Worm (Caenorhabditis elegans) whole organism, L4/young adult: ENCODE results near the gene EGAP2.2.

Experiments used
- W03F9.2 ChIP-seq: fragments of 150-350 bp; optimal IDR thresholded peaks from 2 replicates; lab custom pipeline; 2014; ENCODE audit warnings: missing biosample characterization, missing genetic modification characterization
- dao-5 ChIP-seq: sonication (generic microtip); optimal IDR thresholded peaks from 2 replicates; lab custom pipeline; 2016; ENCODE audit warnings: missing genotype, missing genetic modification characterization, moderate library complexity, missing compliant biosample characterization
- him-1 ChIP-seq: sonication (generic microtip); optimal IDR thresholded peaks from 2 replicates; lab custom pipeline; 2016; ENCODE audit warnings: missing genotype, missing genetic modification reagents, missing genetic modification characterization, missing compliant biosample characterization

Gene EGAP2.2

DNA sequence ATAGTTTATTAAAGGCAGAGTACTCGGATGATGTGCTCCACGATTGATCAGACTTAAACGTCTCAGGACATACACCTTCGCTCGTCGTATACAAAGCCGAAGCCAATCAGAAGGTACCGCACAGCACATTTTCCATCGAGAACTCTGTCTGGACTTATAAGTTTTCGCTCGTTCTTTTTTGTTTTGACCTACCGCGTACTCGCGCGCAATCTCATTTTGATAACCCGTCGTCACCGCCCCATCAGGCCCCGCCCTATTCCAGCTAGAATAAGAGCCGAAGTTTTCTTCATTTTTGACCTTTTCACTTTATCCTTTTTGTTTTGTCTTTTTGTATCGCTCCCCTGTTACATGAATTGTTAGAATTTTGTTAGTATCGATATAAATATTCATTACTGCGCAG is at the start of gene EGAP2.2:
Gene EGAP2.2 (plus strand): TSS at position 301 of the 400 bp plus-strand sequence.
- TF ChIP-seq him-1 (tag; lab: Kevin White, UChicago) = no peak
- no peak for TF ChIP-seq W03F9.2 (tag; lab: Kevin White, UChicago)
- TF ChIP-seq dao-5 (tag; lab: Kevin White, UChicago) = no peak

DNA sequence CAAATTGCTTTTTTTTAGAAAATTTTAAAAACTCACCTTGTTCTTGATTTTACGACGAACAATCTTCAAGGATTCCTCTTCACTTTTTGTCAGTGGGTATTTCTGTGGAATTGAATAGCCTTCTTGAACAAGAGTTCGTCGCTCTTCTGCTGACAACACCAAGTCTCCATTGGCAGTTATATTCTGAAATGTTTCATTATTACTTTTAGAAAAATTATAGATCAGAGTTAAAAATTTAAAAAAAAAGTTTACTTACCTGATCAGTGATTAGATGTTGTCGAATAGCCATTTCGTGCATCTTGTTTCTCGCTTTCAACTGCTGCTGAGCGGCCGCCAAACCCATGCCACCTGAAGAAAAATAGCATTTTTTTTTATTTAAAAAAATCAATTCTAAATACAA is 49.4 kb upstream of the EGAP2.2 start:
- TF ChIP-seq dao-5 (tag; lab: Kevin White, UChicago) (no peak), W03F9.2 (tag; lab: Kevin White, UChicago) (no peak), him-1 (tag; lab: Kevin White, UChicago) (no peak)

DNA sequence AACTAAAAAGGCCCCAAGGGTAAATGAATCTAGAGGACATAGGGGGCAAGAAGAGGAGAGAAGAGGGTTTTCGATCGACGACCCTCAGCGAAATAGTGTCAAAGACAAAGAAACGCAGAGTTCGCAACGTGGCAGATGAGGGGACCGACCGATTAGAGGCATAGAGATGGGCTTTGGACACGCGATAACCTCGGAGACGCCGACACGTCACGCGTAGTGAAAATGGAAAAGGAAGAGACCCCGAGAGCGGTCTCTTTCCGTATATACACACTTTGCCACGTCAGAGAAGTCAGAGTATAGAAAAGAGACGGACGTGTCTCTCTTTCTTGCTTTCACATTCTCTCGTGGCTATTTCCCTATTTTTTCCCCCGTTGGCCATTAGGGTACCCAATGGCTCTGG is 48.2 kb upstream of the EGAP2.2 start:
- TF ChIP-seq him-1 (tag; lab: Kevin White, UChicago) (peak; percentile 44), dao-5 (tag; lab: Kevin White, UChicago) (no peak), W03F9.2 (tag; lab: Kevin White, UChicago) (no peak)

DNA sequence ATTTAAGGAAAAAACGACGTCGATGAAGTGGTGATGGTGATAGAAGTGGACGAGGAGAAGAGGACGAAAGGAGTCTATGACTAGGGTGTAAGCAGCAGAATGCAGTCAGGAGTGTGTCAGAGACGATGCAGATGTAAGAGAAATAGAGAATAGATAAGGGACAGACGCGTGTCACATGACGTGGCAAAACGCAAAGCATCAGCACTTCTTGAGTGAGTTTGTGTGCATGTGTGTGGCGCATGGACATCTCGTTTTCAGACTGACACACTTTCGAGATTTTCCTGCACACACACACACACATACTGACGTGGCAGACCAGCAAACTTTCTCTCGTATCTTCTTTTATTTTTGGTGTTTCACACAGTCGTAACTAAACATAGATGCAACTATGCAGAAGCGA is 47.2 kb upstream of the EGAP2.2 start:
- TF ChIP-seq W03F9.2 (tag; lab: Kevin White, UChicago) = peak; percentile 22
- peak; percentile 10 for TF ChIP-seq dao-5 (tag; lab: Kevin White, UChicago)
- no peak for TF ChIP-seq him-1 (tag; lab: Kevin White, UChicago)

ce11 chrII:5183207-5183606 is 46.5 kb upstream of the EGAP2.2 start:
- TF ChIP-seq dao-5 (tag; lab: Kevin White, UChicago) (no peak), him-1 (tag; lab: Kevin White, UChicago) (no peak), W03F9.2 (tag; lab: Kevin White, UChicago) (no peak)

- no peak for TF ChIP-seq him-1 (tag; lab: Kevin White, UChicago)
- no peak for TF ChIP-seq dao-5 (tag; lab: Kevin White, UChicago)
- TF ChIP-seq W03F9.2 (tag; lab: Kevin White, UChicago) = no peak
Observed at ce11 chrII:5184661-5185545, 44.8 kb upstream of the EGAP2.2 start.

DNA sequence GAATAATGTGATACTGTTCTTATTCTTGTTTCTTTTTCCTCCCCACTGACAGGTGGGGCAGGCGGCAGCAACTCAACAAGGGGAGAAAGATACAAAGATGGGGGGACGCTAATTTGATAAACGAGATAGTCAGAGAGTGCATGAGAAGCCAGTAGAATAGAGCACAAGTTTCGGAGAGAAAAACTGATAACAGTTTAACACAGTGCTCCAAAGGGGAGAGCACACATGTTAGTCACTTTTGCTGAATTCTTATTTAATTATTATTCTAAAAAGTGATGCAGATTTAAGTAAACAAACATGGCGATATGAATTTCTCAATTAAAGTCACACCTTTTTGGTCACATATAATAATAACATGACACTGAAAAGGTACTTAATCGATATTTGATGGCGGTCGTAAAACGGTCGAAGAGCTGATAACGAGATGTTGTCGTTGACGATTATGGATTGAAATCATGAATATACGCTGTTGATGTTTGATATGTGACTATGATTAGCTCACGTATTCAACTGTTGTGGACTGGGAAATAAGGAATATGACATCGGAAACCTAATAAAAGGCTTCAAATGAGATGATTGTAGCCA is 43.6 kb upstream of the EGAP2.2 start:
- TF ChIP-seq W03F9.2 (tag; lab: Kevin White, UChicago) (no peak), dao-5 (tag; lab: Kevin White, UChicago) (no peak), him-1 (tag; lab: Kevin White, UChicago) (no peak)

- TF ChIP-seq W03F9.2 (tag; lab: Kevin White, UChicago) = no peak
Observed at ce11 chrII:5186870-5187269, 42.8 kb upstream of the EGAP2.2 start.

DNA sequence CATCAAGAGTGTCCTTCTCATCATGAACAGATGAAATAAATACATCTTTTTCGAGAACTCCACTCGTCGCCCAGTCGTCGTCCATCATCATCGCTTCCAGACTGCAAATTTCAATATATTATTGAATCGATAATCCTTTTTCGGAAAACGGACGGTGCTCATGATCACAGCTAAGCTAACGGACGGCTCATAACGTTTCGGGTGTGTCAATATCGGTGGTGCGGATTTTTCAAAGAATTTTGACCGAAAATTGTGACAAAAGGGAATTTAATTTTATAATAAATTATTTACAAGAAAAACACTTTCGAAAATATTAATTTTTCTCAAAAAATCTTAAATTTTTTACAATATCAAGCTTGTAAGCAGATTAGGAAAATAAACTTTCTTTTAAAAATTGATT is 42.2 kb upstream of the EGAP2.2 start, which contains the start of gene crh-2:
Gene crh-2 (minus strand): TSS at position 101 of the 400 bp plus-strand sequence.
- TF ChIP-seq W03F9.2 (tag; lab: Kevin White, UChicago) (no peak), him-1 (tag; lab: Kevin White, UChicago) (no peak), dao-5 (tag; lab: Kevin White, UChicago) (no peak)

DNA sequence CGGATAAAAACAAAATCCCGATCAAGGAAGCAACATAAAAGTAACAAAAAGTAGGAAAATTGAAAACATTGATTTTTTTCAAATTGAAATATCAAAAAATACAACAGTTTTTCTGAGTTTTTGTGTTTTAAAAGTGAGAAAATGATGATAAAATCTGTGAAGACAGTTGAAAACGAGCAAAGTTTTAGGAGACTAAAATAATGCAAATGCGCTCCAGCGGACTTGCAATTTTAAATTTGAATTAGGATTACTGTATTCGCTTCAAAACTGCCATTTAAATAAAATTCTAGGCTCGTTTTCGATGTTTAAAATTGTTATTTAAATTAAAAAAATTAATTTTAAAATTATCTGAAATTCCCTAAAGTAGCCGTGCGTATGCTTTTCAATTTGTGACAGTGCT is 41.8 kb upstream of the EGAP2.2 start:
- TF ChIP-seq W03F9.2 (tag; lab: Kevin White, UChicago) = no peak
- TF ChIP-seq him-1 (tag; lab: Kevin White, UChicago) = no peak
- no peak for TF ChIP-seq dao-5 (tag; lab: Kevin White, UChicago)

DNA sequence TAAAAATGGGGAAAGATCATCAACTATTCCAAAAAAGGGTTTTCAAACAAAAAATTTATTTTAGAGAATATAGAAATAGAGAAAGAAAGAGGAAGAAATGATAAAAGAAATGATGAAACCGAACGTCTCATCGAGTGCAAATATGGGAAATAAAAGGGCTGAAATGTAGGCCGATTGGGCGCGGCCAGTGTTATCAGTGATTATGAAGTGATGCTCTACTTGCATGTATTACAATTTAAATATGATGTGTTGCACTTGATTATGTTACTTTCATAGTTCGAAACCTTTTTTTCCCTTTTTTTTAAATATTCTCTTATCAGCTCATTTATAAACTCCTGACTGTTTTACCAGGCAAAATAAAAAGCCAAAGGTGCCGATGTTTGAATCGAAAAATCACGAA is 37.9 kb upstream of the EGAP2.2 start:
- TF ChIP-seq him-1 (tag; lab: Kevin White, UChicago) (no peak), dao-5 (tag; lab: Kevin White, UChicago) (no peak), W03F9.2 (tag; lab: Kevin White, UChicago) (no peak)

ce11 chrII:5194066-5194465 is 35.6 kb upstream of the EGAP2.2 start, which contains the start of gene msp-49:
TSS of gene msp-49 (plus strand) at chrII:5194366.
- no peak for TF ChIP-seq him-1 (tag; lab: Kevin White, UChicago)
- TF ChIP-seq W03F9.2 (tag; lab: Kevin White, UChicago) = no peak
- no peak for TF ChIP-seq dao-5 (tag; lab: Kevin White, UChicago)

ce11 chrII:5195504-5195903 is 34.2 kb upstream of the EGAP2.2 start, which contains the start of gene C34F11.5:
TSS of gene C34F11.5 (plus strand) at chrII:5195804.
- TF ChIP-seq W03F9.2 (tag; lab: Kevin White, UChicago) = no peak
- TF ChIP-seq him-1 (tag; lab: Kevin White, UChicago) = no peak
- TF ChIP-seq dao-5 (tag; lab: Kevin White, UChicago) = no peak
